Worm (Caenorhabditis elegans) whole organism, L1 larva: ENCODE data around the gene F49C12.9.

Experiments used
- C04F5.9 ChIP-seq: sonication (generic microtip); optimal IDR thresholded peaks from 2 replicates; lab custom pipeline; 2016; ENCODE audit warnings: missing genetic modification characterization, missing compliant biosample characterization
- aha-1 ChIP-seq: fragments of 150-350 bp; optimal IDR thresholded peaks from 2 replicates; lab custom pipeline; 2014; ENCODE audit warnings: missing biosample characterization, missing genetic modification characterization
- alr-1 ChIP-seq: fragments of 200-800 bp; sonication (Bioruptor generic); optimal IDR thresholded peaks from 2 replicates; lab custom pipeline; 2018; ENCODE audit warnings: borderline replicate concordance, mild to moderate bottlenecking, missing genetic modification characterization, missing compliant biosample characterization
- aly-2 ChIP-seq: fragments of 150-350 bp; optimal IDR thresholded peaks from 2 replicates; lab custom pipeline; 2014; ENCODE audit warnings: missing biosample characterization, missing genetic modification characterization
- blmp-1 ChIP-seq: fragments of 150-350 bp; optimal IDR thresholded peaks from 2 replicates; lab custom pipeline; 2014; ENCODE audit warnings: missing biosample characterization, missing genetic modification characterization
- ceh-63 ChIP-seq: fragments of 200-800 bp; sonication (Bioruptor generic); optimal IDR thresholded peaks from 2 replicates; lab custom pipeline; 2018; ENCODE audit warnings: mild to moderate bottlenecking, missing genetic modification characterization, missing compliant biosample characterization
- ceh-8 ChIP-seq: fragments of 200-800 bp; sonication (Bioruptor generic); optimal IDR thresholded peaks from 2 replicates; lab custom pipeline; 2018; ENCODE audit warnings: mild to moderate bottlenecking, missing genetic modification characterization, moderate library complexity, missing compliant biosample characterization
- ceh-82 ChIP-seq, 3 experiments: fragments of 150-350 bp in 1 of 3; sonication (generic microtip) in 2 of 3; optimal IDR thresholded peaks; 2 replicates each; lab custom pipeline; 2014 to 2017; ENCODE audit warnings: missing biosample characterization in 3 of 3, missing genetic modification characterization in 3 of 3
- dsc-1 ChIP-seq: sonication (generic microtip); optimal IDR thresholded peaks from 2 replicates; lab custom pipeline; 2016; ENCODE audit warnings: mild to moderate bottlenecking, missing genetic modification characterization, missing compliant biosample characterization
- efl-1 ChIP-seq, 4 experiments: fragments of 150-350 bp; optimal IDR thresholded peaks in 3 of 4; peaks in 1 of 4; 1 replicate in 1 of 4; 2 replicates in 3 of 4; lab custom pipeline; 2014; ENCODE audit warnings: missing biosample characterization in 2 of 4, missing genetic modification characterization in 2 of 4, missing genetic modification reagents in 2 of 4
- efl-3 ChIP-seq: fragments of 200-800 bp; sonication (Bioruptor generic); optimal IDR thresholded peaks from 2 replicates; lab custom pipeline; 2018; ENCODE audit warnings: mild to moderate bottlenecking, missing genetic modification characterization, missing compliant biosample characterization
- egl-13 ChIP-seq: sonication (generic microtip); optimal IDR thresholded peaks from 2 replicates; lab custom pipeline; 2016; ENCODE audit warnings: missing genotype, missing genetic modification reagents, missing genetic modification characterization, missing compliant biosample characterization
- elt-2 ChIP-seq: sonication (generic microtip); optimal IDR thresholded peaks from 2 replicates; lab custom pipeline; 2016; ENCODE audit warnings: missing genetic modification characterization, mild to moderate bottlenecking, inconsistent platforms, missing compliant biosample characterization, missing genetic modification reagents
- ets-5 ChIP-seq: fragments of 200-800 bp; sonication (Bioruptor generic); IDR thresholded peaks from 2 replicates; pipeline ENCODE4 v1.3.6; 2022; ENCODE audit warnings: missing genetic modification characterization, missing compliant biosample characterization
- fkh-4 ChIP-seq: sonication (generic microtip); optimal IDR thresholded peaks from 2 replicates; lab custom pipeline; 2016; ENCODE audit warnings: missing compliant biosample characterization, missing genetic modification characterization, borderline replicate concordance
- fkh-8 ChIP-seq: sonication (generic microtip); optimal IDR thresholded peaks from 2 replicates; lab custom pipeline; 2016; ENCODE audit warnings: mild to moderate bottlenecking, missing genetic modification characterization, missing compliant biosample characterization
- fos-1 ChIP-seq: fragments of 150-350 bp; optimal IDR thresholded peaks from 2 replicates; lab custom pipeline; 2014; ENCODE audit warnings: missing biosample characterization, missing genetic modification characterization
- grh-1 ChIP-seq: fragments of 200-800 bp; sonication (Bioruptor generic); IDR thresholded peaks from 2 replicates; pipeline ENCODE4 v1.3.6; 2022; ENCODE audit warnings: missing genetic modification reagents, missing genetic modification characterization, missing compliant biosample characterization
- hlh-4 ChIP-seq: sonication (generic microtip); optimal IDR thresholded peaks from 2 replicates; lab custom pipeline; 2016; ENCODE audit warnings: mild to moderate bottlenecking, missing genetic modification characterization, missing compliant biosample characterization
- hpl-2 ChIP-seq: fragments of 150-350 bp; optimal IDR thresholded peaks from 2 replicates; lab custom pipeline; 2014; ENCODE audit warnings: missing biosample characterization, missing genetic modification reagents, missing genetic modification characterization
- irx-1 ChIP-seq: sonication (generic microtip); optimal IDR thresholded peaks from 2 replicates; lab custom pipeline; 2016; ENCODE audit warnings: missing genetic modification characterization, missing compliant biosample characterization
- jun-1 ChIP-seq: fragments of 150-350 bp; optimal IDR thresholded peaks from 2 replicates; lab custom pipeline; 2014; ENCODE audit warnings: missing biosample characterization, missing genetic modification reagents, missing genetic modification characterization
- lin-13 ChIP-seq: fragments of 150-350 bp; optimal IDR thresholded peaks from 2 replicates; lab custom pipeline; 2014; ENCODE audit warnings: missing biosample characterization, missing genetic modification reagents, missing genetic modification characterization
- lin-14 ChIP-seq: fragments of 200-800 bp; sonication (Bioruptor generic); optimal IDR thresholded peaks from 2 replicates; lab custom pipeline; 2018; ENCODE audit warnings: mild to moderate bottlenecking, missing genetic modification characterization, moderate library complexity, missing compliant biosample characterization
- lin-15B ChIP-seq: fragments of 150-350 bp; sonication (generic microtip); optimal IDR thresholded peaks from 3 replicates; lab custom pipeline; 2014; ENCODE audit warnings: missing biosample characterization, missing genetic modification characterization
- lin-35 ChIP-seq, 2 experiments: fragments of 150-350 bp; optimal IDR thresholded peaks; 2 replicates each; lab custom pipeline; 2014; ENCODE audit warnings: missing biosample characterization in 2 of 2, missing genetic modification characterization in 2 of 2, missing genetic modification reagents in 2 of 2
- lir-3 ChIP-seq: sonication (generic microtip); optimal IDR thresholded peaks from 2 replicates; lab custom pipeline; 2016; ENCODE audit warnings: mild to moderate bottlenecking, missing genetic modification characterization, moderate library complexity, missing compliant biosample characterization; ENCODE audit not compliant: poor library complexity
- mdl-1 ChIP-seq, 2 experiments: fragments of 150-350 bp; optimal IDR thresholded peaks; 2 replicates each; lab custom pipeline; 2014 to 2017; ENCODE audit warnings: missing biosample characterization in 2 of 2, missing genetic modification characterization in 2 of 2, inconsistent platforms in 1 of 2
- mef-2 ChIP-seq: fragments of 150-350 bp; optimal IDR thresholded peaks from 2 replicates; lab custom pipeline; 2014; ENCODE audit warnings: missing biosample characterization, missing genetic modification characterization
- nhr-11 ChIP-seq: fragments of 150-350 bp; optimal IDR thresholded peaks from 2 replicates; lab custom pipeline; 2014; ENCODE audit warnings: missing biosample characterization, missing genetic modification characterization
- nhr-12 ChIP-seq: sonication (generic microtip); optimal IDR thresholded peaks from 2 replicates; lab custom pipeline; 2017; ENCODE audit warnings: missing biosample characterization, missing genetic modification characterization
- nhr-19 ChIP-seq: fragments of 200-800 bp; sonication (Bioruptor generic); conservative IDR thresholded peaks from 2 replicates; pipeline ENCODE4 v1.3.6; 2022; ENCODE audit warnings: missing genetic modification characterization, missing compliant biosample characterization
- nhr-237 ChIP-seq: fragments of 150-350 bp; optimal IDR thresholded peaks from 2 replicates; lab custom pipeline; 2014; ENCODE audit warnings: missing biosample characterization, missing genetic modification characterization
- nhr-77 ChIP-seq: fragments of 150-350 bp; optimal IDR thresholded peaks from 2 replicates; lab custom pipeline; 2014; ENCODE audit warnings: missing biosample characterization, missing genetic modification characterization
- pag-3 ChIP-seq: sonication (generic microtip); optimal IDR thresholded peaks from 2 replicates; lab custom pipeline; 2017; ENCODE audit warnings: missing genetic modification characterization, mild to moderate bottlenecking, missing compliant biosample characterization, antibody characterized with exemption, borderline replicate concordance; ENCODE audit not compliant: insufficient read depth
- rnt-1 ChIP-seq: sonication (generic microtip); optimal IDR thresholded peaks from 2 replicates; lab custom pipeline; 2016; ENCODE audit warnings: mild to moderate bottlenecking, missing genetic modification characterization, moderate library complexity, missing compliant biosample characterization
- snpc-4 ChIP-seq: fragments of 150-350 bp; optimal IDR thresholded peaks from 2 replicates; lab custom pipeline; 2014; ENCODE audit warnings: missing biosample characterization, missing genetic modification characterization
- sox-4 ChIP-seq: sonication (generic microtip); optimal IDR thresholded peaks from 2 replicates; lab custom pipeline; 2016; ENCODE audit warnings: missing genetic modification characterization, missing compliant biosample characterization
- swsn-7 ChIP-seq: sonication (generic microtip); optimal IDR thresholded peaks from 2 replicates; lab custom pipeline; 2016; ENCODE audit warnings: missing genetic modification characterization, missing compliant biosample characterization
- unc-130 ChIP-seq: fragments of 150-350 bp; optimal IDR thresholded peaks from 2 replicates; lab custom pipeline; 2017; ENCODE audit warnings: missing biosample characterization, missing genetic modification characterization, inconsistent platforms
- unc-86 ChIP-seq: sonication (generic microtip); optimal IDR thresholded peaks from 2 replicates; lab custom pipeline; 2016; ENCODE audit warnings: missing genetic modification characterization, missing compliant biosample characterization
- xbp-1 ChIP-seq: sonication (generic microtip); optimal IDR thresholded peaks from 2 replicates; lab custom pipeline; 2016; ENCODE audit warnings: missing genetic modification characterization, missing compliant biosample characterization
- zag-1 ChIP-seq: fragments of 150-350 bp; optimal IDR thresholded peaks from 2 replicates; lab custom pipeline; 2014; ENCODE audit warnings: missing biosample characterization, missing genetic modification characterization
- ztf-4 ChIP-seq: fragments of 150-350 bp; optimal IDR thresholded peaks from 2 replicates; lab custom pipeline; 2014; ENCODE audit warnings: missing biosample characterization, missing genetic modification characterization

F49C12.9 gene

DNA sequence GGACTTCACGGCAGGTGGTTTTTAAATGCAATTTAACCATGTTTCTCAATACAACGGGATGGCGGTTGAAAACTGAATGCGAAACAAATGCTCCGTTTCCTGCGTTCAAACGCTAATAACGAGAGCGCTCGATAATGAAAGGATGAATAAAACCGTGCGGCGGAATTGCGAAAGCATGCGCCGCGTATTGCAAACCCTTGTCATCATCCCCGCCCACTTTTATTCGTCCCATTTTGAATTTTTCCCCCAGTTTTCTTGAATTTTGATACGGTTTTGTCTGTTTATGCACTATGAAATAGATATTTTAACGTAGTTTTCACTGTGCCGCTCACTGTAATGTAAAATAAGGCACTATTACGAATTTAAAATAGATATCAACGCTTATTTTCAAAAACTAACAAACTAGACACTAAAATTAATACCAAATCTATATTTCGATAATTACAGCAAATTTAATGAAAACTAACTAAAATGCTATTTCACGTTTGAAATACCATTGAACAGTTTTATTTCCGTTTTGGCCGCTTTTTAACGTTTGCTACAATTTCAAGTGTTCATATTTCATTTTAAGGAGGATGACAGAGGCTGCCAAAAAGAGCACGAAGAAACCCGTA lies at the start of gene F49C12.9, which contains the start of gene rpn-7 (continued):
- TF ChIP-seq sox-4 (tag; lab: Kevin White, UChicago) (no peak), lir-3 (tag; lab: Kevin White, UChicago) (no peak), mdl-1 (tag; optimal IDR thresholded peaks at IDR 0.05; lab: Kevin White, UChicago) (peak in 1 of 2 experiments; percentile 20), aly-2 (no peak), mef-2 (tag; lab: Kevin White, UChicago) (no peak), ceh-8 (GFP tag; lab: Kevin White, UChicago) (no peak), egl-13 (tag; lab: Kevin White, UChicago) (no peak), ztf-4 (tag; lab: Kevin White, UChicago) (no peak), ets-5 (no peak), ceh-82 (tag; optimal IDR thresholded peaks at IDR 0.05; lab: Kevin White, UChicago) (peak in 2 of 3 experiments; percentile 19 to 41), swsn-7 (tag; lab: Kevin White, UChicago) (peak; percentile 37), hpl-2 (no peak), unc-86 (no peak), alr-1 (tag; lab: Kevin White, UChicago) (no peak), blmp-1 (tag; lab: Kevin White, UChicago) (peak; percentile 25), zag-1 (tag; lab: Kevin White, UChicago) (no peak), fkh-8 (no peak), fos-1 (tag; lab: Kevin White, UChicago) (no peak), jun-1 (tag; lab: Kevin White, UChicago) (no peak), ceh-63 (no peak), nhr-12 (tag; lab: Kevin White, UChicago) (no peak)
- TF ChIP-seq, all 84 proteins: peak for 20

DNA sequence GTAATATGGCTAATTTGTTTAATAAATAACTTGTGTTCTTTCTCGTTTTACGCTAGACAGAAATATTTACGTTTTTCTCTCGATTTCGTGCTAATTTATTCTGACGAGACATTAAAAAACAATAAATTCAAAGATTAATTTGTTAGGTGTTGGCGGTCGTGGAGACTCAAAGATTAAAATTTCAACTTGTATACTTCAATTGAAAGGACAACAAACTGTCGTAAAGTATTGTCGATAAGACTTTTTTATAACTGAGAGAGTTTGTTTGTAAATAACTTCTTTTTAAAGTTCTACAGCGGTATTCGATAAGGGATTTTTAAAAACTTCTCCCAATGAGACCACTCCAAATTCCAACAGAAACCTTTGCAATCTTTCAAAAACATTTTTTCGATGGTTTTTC lies 37.7 kb upstream of the F49C12.9 start:
- TF ChIP-seq unc-86 (no peak), lin-15B (tag; lab: Kevin White, UChicago) (no peak), hpl-2 (no peak), efl-1 (optimal IDR thresholded peaks at IDR 0.05; lab: Kevin White, UChicago) (no peak), efl-1 (GFP tag; optimal IDR thresholded peaks at IDR 0.05 in 1 of 2; lab: Kevin White, UChicago) (no peak), fos-1 (tag; lab: Kevin White, UChicago) (no peak), lin-13 (GFP tag; lab: Kevin White, UChicago) (no peak), egl-13 (tag; lab: Kevin White, UChicago) (no peak), nhr-19 (no peak)

DNA sequence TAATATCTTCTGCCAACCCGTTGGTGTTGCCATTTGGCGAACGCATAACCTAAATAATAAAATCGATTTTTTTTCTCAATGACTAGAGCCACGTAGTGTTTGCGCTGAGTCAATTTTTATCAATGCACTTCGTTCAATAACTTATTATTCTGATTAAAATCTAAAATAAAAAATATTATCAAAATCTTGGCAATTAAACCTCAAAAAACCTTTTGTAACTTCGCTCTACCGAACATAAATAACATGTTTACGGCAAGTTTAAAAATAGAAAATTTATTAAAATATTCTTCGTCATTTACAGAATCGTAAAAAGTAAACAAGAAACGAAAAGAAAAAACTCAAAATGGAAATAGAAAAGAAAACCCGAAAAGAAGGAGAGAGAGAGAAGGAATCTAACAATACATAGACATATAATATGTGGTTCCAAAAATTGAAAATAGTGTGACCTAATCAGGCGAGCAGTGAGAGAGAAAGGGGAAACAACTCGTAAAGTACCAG lies 27.1 kb upstream of the F49C12.9 start, which contains the start of gene pigc-1:
TSS of gene pigc-1 (minus strand) at position 51 of the 498 bp plus-strand sequence.
- TF ChIP-seq grh-1 (GFP tag; lab: Robert Waterston, UW): no peak
- no peak for TF ChIP-seq nhr-237 (tag; lab: Kevin White, UChicago)
- no peak for TF ChIP-seq efl-1 (optimal IDR thresholded peaks at IDR 0.05; lab: Kevin White, UChicago)
- peak in 1 of 2 experiments; percentile 16 for TF ChIP-seq efl-1 (GFP tag; optimal IDR thresholded peaks at IDR 0.05 in 1 of 2; lab: Kevin White, UChicago)

DNA sequence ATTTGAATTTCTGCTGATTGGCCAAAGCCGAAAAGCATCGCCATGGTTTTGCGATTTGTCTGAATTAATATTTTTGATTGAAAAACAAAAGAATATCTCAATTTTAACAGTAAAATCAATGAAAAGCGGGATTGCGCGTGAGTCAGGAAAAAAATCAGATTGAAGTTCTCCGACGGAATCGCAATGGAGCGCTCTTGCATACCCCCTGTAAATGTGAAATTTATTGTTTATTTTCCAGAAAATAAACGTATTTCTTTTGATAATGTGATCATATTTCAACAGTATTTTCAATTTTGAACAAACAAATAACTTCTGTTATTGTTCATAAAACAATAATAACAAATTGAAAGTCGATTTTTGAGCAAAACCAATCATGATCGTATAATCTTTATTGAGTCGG lies 25.6 kb upstream of the F49C12.9 start, which contains the start of gene vps-26:
TSS of gene vps-26 (minus strand) at position 200 of the 400 bp plus-strand sequence.
- TF ChIP-seq xbp-1 (tag; lab: Kevin White, UChicago): peak; percentile 22
- no peak for TF ChIP-seq unc-130 (tag; lab: Kevin White, UChicago)
- TF ChIP-seq alr-1 (tag; lab: Kevin White, UChicago): no peak
- no peak for TF ChIP-seq efl-3 (GFP tag; lab: Kevin White, UChicago)
- TF ChIP-seq elt-2: no peak
- TF ChIP-seq nhr-11 (tag; lab: Kevin White, UChicago): no peak
- TF ChIP-seq aha-1 (tag; lab: Kevin White, UChicago): no peak
- peak; percentile 13 for TF ChIP-seq irx-1 (tag; lab: Kevin White, UChicago)
- TF ChIP-seq lin-35 (GFP tag; optimal IDR thresholded peaks at IDR 0.05; lab: Kevin White, UChicago): peak; percentile 20 to 39
- no peak for TF ChIP-seq fkh-4 (tag; lab: Kevin White, UChicago)
- TF ChIP-seq nhr-12 (tag; lab: Kevin White, UChicago): no peak
- peak; percentile 7 for TF ChIP-seq rnt-1 (tag; lab: Kevin White, UChicago)
- TF ChIP-seq dsc-1 (tag; lab: Kevin White, UChicago): no peak
- TF ChIP-seq fos-1 (tag; lab: Kevin White, UChicago): no peak
- TF ChIP-seq nhr-77 (tag; lab: Kevin White, UChicago): no peak
- TF ChIP-seq blmp-1 (tag; lab: Kevin White, UChicago): peak; percentile 9
- TF ChIP-seq lin-14 (GFP tag; lab: Kevin White, UChicago): peak; percentile 39
- no peak for TF ChIP-seq hpl-2
- no peak for TF ChIP-seq nhr-237 (tag; lab: Kevin White, UChicago)
- TF ChIP-seq C04F5.9 (tag; lab: Kevin White, UChicago): no peak
- no peak for TF ChIP-seq snpc-4 (tag; lab: Kevin White, UChicago)
- no peak for TF ChIP-seq nhr-19
- TF ChIP-seq grh-1 (GFP tag; lab: Robert Waterston, UW): no peak
- TF ChIP-seq hlh-4 (tag; lab: Kevin White, UChicago): no peak
- TF ChIP-seq pag-3: no peak
